Fruit fly (Drosophila melanogaster) whole organism, wandering third instar larva: ENCODE measurements around the gene gammaTub23C.

Experiments used
- Abd-B ChIP-seq: fragments of >200 bp; optimal IDR thresholded peaks from 2 replicates; lab custom pipeline; 2017; ENCODE audit warnings: missing biosample characterization, missing genetic modification characterization
- CG32264 ChIP-seq: fragments of 200-800 bp; sonication (Bioruptor generic); optimal IDR thresholded peaks from 2 replicates; lab custom pipeline; 2016; ENCODE audit warnings: missing biosample characterization, missing genetic modification characterization
- Dif ChIP-seq: fragments of 200-275, 200-300 bp; sonication (Bioruptor generic); optimal IDR thresholded peaks from 2 replicates; lab custom pipeline; 2018; ENCODE audit warnings: missing biosample characterization, missing genetic modification characterization; ENCODE audit not compliant: partially characterized antibody
- GATAd ChIP-seq: sonication (Bioruptor generic); optimal IDR thresholded peaks from 2 replicates; lab custom pipeline; 2016; ENCODE audit warnings: missing biosample characterization, missing genetic modification characterization
- HLH106 ChIP-seq: fragments of 200-800 bp; optimal IDR thresholded peaks from 3 replicates; lab custom pipeline; 2019; ENCODE audit warnings: missing biosample characterization, mild to moderate bottlenecking, missing genetic modification characterization, moderate library complexity
- Hnf4 ChIP-seq: fragments of 200-800 bp; sonication (Bioruptor generic); optimal IDR thresholded peaks from 2 replicates; lab custom pipeline; 2016; ENCODE audit warnings: missing biosample characterization, mild to moderate bottlenecking, missing genetic modification characterization
- Hr78 ChIP-seq: fragments of >200 bp; optimal IDR thresholded peaks from 2 replicates; lab custom pipeline; 2017; ENCODE audit warnings: missing biosample characterization, missing genetic modification characterization
- Jra ChIP-seq: sonication (Bioruptor generic); optimal IDR thresholded peaks from 2 replicates; lab custom pipeline; 2016; ENCODE audit warnings: missing biosample characterization, missing genetic modification characterization
- Myc ChIP-seq: fragments of >200 bp; optimal IDR thresholded peaks from 2 replicates; lab custom pipeline; 2017
- Rel ChIP-seq, 2 experiments: fragments of 200-800 bp; sonication (Bioruptor generic) in 1 of 2; optimal IDR thresholded peaks; 2 replicates in 1 of 2; 3 replicates in 1 of 2; lab custom pipeline; 2016 to 2019; ENCODE audit warnings: mild to moderate bottlenecking in 2 of 2, missing biosample characterization in 2 of 2, missing genetic modification characterization in 2 of 2, moderate library complexity in 1 of 2
- brk ChIP-seq: fragments of 200-800 bp; sonication (Bioruptor generic); optimal IDR thresholded peaks from 2 replicates; lab custom pipeline; 2016; ENCODE audit warnings: missing biosample characterization, mild to moderate bottlenecking, missing genetic modification characterization
- h ChIP-seq: fragments of 200-800 bp; sonication (Bioruptor generic); optimal IDR thresholded peaks from 3 replicates; lab custom pipeline; 2016; ENCODE audit warnings: missing biosample characterization, mild to moderate bottlenecking, missing genetic modification characterization
- lola ChIP-seq: fragments of >200 bp; optimal IDR thresholded peaks from 2 replicates; lab custom pipeline; 2017; ENCODE audit warnings: missing biosample characterization, missing genetic modification characterization
- psq ChIP-seq: fragments of 200-800 bp; sonication (Bioruptor generic); optimal IDR thresholded peaks from 3 replicates; lab custom pipeline; 2017; ENCODE audit warnings: missing biosample characterization, mild to moderate bottlenecking, missing genetic modification characterization, moderate library complexity
- rgr ChIP-seq: fragments of 200-800 bp; sonication (Bioruptor generic); optimal IDR thresholded peaks from 3 replicates; lab custom pipeline; 2016; ENCODE audit warnings: missing biosample characterization, mild to moderate bottlenecking, missing genetic modification characterization
- sv ChIP-seq: fragments of 200-800 bp; sonication (Bioruptor generic); optimal IDR thresholded peaks from 3 replicates; lab custom pipeline; 2016; ENCODE audit warnings: missing biosample characterization, missing genetic modification characterization
- woc ChIP-seq: sonication (Bioruptor generic); optimal IDR thresholded peaks from 2 replicates; lab custom pipeline; 2016; ENCODE audit warnings: missing biosample characterization, mild to moderate bottlenecking, missing genetic modification characterization

The gammaTub23C gene

dm6 chr2L:3018212-3018611, 45.5 kb downstream of the gammaTub23C start, which contains the start of the genes CG17224 and CG17264:
TSS of gene CG17224 (minus strand) at chr2L:3018308.
TSS of gene CG17264 (plus strand) at chr2L:3018508.
- TF ChIP-seq Rel (GFP tag; optimal IDR thresholded peaks at IDR 0.05; lab: Kevin White, UChicago): no peak
- TF ChIP-seq Rel (tag; optimal IDR thresholded peaks at IDR 0.05; lab: Kevin White, UChicago): peak; percentile 99
- TF ChIP-seq lola (GFP tag; lab: Kevin White, UChicago): no peak
- TF ChIP-seq Hr78 (GFP tag; lab: Kevin White, UChicago): no peak
- TF ChIP-seq Jra (GFP tag; lab: Kevin White, UChicago): no peak
- TF ChIP-seq rgr (GFP tag; lab: Kevin White, UChicago): no peak
- TF ChIP-seq HLH106 (tag; lab: Kevin White, UChicago): no peak
- no peak for TF ChIP-seq sv (GFP tag; lab: Kevin White, UChicago)
- no peak for TF ChIP-seq Myc (lab: Kevin White, UChicago)
- no peak for TF ChIP-seq brk (GFP tag; lab: Kevin White, UChicago)
- peak; percentile 19 for TF ChIP-seq Dif
- TF ChIP-seq h (GFP tag; lab: Kevin White, UChicago): no peak
- TF ChIP-seq psq: no peak
- TF ChIP-seq CG32264 (GFP tag; lab: Kevin White, UChicago): no peak
- no peak for TF ChIP-seq Abd-B
- TF ChIP-seq GATAd (GFP tag; lab: Kevin White, UChicago): no peak
- TF ChIP-seq, all 38 proteins: peak for 2

- TF ChIP-seq Hnf4 (GFP tag; lab: Kevin White, UChicago) (no peak), lola (GFP tag; lab: Kevin White, UChicago) (no peak), woc (GFP tag; lab: Kevin White, UChicago) (no peak), Myc (lab: Kevin White, UChicago) (peak; percentile 22), Rel (GFP tag; optimal IDR thresholded peaks at IDR 0.05; lab: Kevin White, UChicago) (no peak), Rel (tag; optimal IDR thresholded peaks at IDR 0.05; lab: Kevin White, UChicago) (peak; percentile 52)
- TF ChIP-seq, all 38 proteins: peak for 2
These were observed 50.3 kb downstream of the gammaTub23C start, which contains the start of the genes alpha4GT1 and Prp40 for dm6 chr2L:3022986-3023385. TSS of gene alpha4GT1 (minus strand) at chr2L:3023141. TSS of gene Prp40 (plus strand) at chr2L:3023226.
